Fruit fly (Drosophila melanogaster): ENCODE measurements around the gene CG44040.
A peak's percentile ranks its signal among the peaks of the same experiment; 100 is the strongest.

Gene CG44040

dm6 chr3R:15363608-15364007, 43.4 kb downstream of the CG44040 start, which contains the start of gene CG6171:
Gene CG6171, minus strand, starts transcription at chr3R:15363857.
- peak; percentile 10 for TF ChIP-seq CG17801 (GFP tag; optimal IDR thresholded peaks at IDR 0.05; ENCODE audit: partially characterized antibody)

DNA sequence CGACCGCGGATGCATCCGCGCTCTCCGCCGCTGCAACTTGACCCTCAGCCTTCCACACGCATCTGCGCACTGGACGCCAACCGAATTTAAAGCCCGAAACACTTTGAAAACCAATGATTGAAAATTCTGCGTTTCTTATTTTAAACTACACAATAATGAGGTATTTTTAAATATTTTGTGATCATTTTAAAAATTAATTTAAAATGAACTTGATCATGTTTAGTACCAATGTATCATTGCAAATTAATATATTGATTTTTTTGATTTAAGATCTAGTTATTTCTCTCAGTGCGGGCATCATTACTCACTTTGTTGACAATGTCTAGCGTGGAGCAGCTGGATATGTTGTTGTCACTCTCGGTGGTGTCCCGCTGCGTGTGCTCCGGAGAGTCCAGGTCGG, 46.7 kb downstream of the CG44040 start:
- peak; percentile 6 for TF ChIP-seq CG17801 (GFP tag; optimal IDR thresholded peaks at IDR 0.05; ENCODE audit: partially characterized antibody)

- TF ChIP-seq CG17801 (GFP tag; optimal IDR thresholded peaks at IDR 0.05; ENCODE audit: partially characterized antibody): no peak
Observed at dm6 chr3R:15367477-15367876, 47.3 kb downstream of the CG44040 start, which contains the start of gene CG34404. Gene CG34404, minus strand, starts transcription at chr3R:15367665.

DNA sequence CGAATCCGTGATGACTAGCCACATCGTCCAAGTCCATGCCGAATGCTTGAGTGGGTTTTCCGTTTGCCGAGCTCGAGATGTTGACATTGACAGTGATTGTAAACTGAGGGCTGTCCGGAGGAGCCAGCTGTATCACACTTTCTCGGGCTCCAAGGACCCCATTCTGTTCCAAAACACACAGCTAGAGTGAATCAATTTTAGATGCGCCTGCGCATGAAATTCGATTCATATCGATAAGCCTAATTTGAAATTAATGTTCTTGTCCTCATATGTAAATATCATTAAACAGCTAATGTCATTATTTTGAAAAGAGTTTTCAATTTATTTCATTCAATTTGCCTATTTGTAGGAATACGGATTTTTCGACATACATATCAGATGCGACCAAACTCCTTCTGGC, 49.6 kb downstream of the CG44040 start, which contains the start of gene CG14868:
Gene CG14868, minus strand, starts transcription at position 204 of the 400 bp plus-strand sequence.
- no peak for TF ChIP-seq CG17801 (GFP tag; optimal IDR thresholded peaks at IDR 0.05; ENCODE audit: partially characterized antibody)
